Worm (Caenorhabditis elegans): Measurements from ENCODE around the gene ZK673.4.

Gene ZK673.4

ce11 chrII:10466552-10466951, 13.8 kb downstream of the ZK673.4 start, which contains the start of gene tnc-2:
Gene tnc-2, plus strand, starts transcription at chrII:10466852.
- TF ChIP-seq lin-11 (tag; optimal IDR thresholded peaks at IDR 0.05): no peak
- no peak for TF ChIP-seq unc-62 (GFP tag; optimal IDR thresholded peaks at IDR 0.05)
- no peak for TF ChIP-seq F13H6.1 (tag; optimal IDR thresholded peaks at IDR 0.05)
- TF ChIP-seq lin-39 (tag; optimal IDR thresholded peaks at IDR 0.05): no peak
- TF ChIP-seq nhr-23 (tag; optimal IDR thresholded peaks at IDR 0.05): no peak
- TF ChIP-seq nhr-21 (tag; optimal IDR thresholded peaks at IDR 0.05): no peak
- no peak for TF ChIP-seq snpc-4 (tag; optimal IDR thresholded peaks at IDR 0.05)
- TF ChIP-seq ama-1 (optimal IDR thresholded peaks at IDR 0.05): no peak
- TF ChIP-seq gmeb-1 (tag; optimal IDR thresholded peaks at IDR 0.05): no peak
- TF ChIP-seq dmd-4 (tag; optimal IDR thresholded peaks at IDR 0.05): no peak

DNA sequence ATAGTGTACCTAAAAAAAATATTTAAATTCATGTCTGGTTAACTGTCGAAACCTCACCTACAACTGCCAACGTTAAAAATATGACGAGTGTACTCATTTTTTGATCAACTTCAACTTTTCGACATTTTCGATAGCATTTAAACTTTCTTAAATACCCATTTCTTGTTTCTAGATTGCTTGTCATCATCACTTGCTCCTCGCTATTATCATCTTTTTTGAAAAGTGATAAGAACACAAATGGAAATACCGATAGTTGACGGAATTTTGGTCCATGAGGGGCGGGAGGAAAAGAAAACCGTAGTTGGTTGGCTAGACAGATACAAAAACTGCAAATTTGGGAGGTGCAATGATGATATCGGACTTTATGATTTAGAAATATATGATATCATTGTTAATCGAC, 17.4 kb downstream of the ZK673.4 start, which contains the start of gene clec-143:
TSS of gene clec-143 (minus strand) at position 139 of the 400 bp plus-strand sequence.
- TF ChIP-seq Y55F3AM.14 (GFP tag; optimal IDR thresholded peaks at IDR 0.05) (no peak), elt-3 (tag; optimal IDR thresholded peaks at IDR 0.05) (no peak), skn-1 (tag; optimal IDR thresholded peaks at IDR 0.05) (peak; percentile 78), crh-2 (tag; optimal IDR thresholded peaks at IDR 0.05) (no peak), nhr-129 (tag; optimal IDR thresholded peaks at IDR 0.05) (no peak), F13H6.1 (tag; optimal IDR thresholded peaks at IDR 0.05) (no peak), fos-1 (tag; optimal IDR thresholded peaks at IDR 0.05) (peak; percentile 62)

DNA sequence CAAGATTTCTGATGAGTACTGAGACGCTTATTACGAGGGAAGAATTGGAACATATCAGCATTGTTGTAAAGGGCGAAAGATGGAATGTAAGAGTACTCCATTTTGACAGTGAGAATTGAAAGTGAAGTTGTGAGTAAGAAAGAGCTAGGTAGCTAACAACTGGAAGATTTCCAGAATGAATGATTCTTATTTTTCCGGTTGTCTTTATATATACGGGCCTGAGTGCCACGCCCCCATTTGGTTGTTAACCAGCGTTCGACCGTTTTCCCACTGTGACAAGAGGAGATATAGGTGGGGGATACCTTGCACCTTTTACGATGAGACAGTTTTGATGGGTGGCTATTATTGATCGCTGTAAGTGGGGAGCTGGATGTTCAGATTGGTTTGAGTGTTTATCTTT, 18.5 kb downstream of the ZK673.4 start, which contains the start of gene ZK666.1:
TSS of gene ZK666.1 (minus strand) at position 101 of the 400 bp plus-strand sequence.
- no peak for TF ChIP-seq dmd-4 (tag; optimal IDR thresholded peaks at IDR 0.05)
- no peak for TF ChIP-seq nhr-237 (tag; optimal IDR thresholded peaks at IDR 0.05)
- TF ChIP-seq nhr-6 (tag; optimal IDR thresholded peaks at IDR 0.05): no peak
- TF ChIP-seq unc-62 (GFP tag; optimal IDR thresholded peaks at IDR 0.05): no peak
- TF ChIP-seq peb-1 (tag; optimal IDR thresholded peaks at IDR 0.05): no peak
- no peak for TF ChIP-seq sma-9 (GFP tag; optimal IDR thresholded peaks at IDR 0.05)
- TF ChIP-seq sma-9 (tag; optimal IDR thresholded peaks at IDR 0.05): no peak
- no peak for TF ChIP-seq snpc-4 (tag; optimal IDR thresholded peaks at IDR 0.05)

ce11 chrII:10471790-10472189, 19.1 kb downstream of the ZK673.4 start, which contains the start of gene ZK666.2:
Gene ZK666.2, minus strand, starts transcription at chrII:10471890.
- TF ChIP-seq elt-3 (tag; optimal IDR thresholded peaks at IDR 0.05) (no peak), lin-13 (GFP tag; optimal IDR thresholded peaks at IDR 0.05) (no peak), ama-1 (optimal IDR thresholded peaks at IDR 0.05) (no peak), R02D3.7 (tag; optimal IDR thresholded peaks at IDR 0.05) (no peak), lin-11 (tag; optimal IDR thresholded peaks at IDR 0.05) (no peak), nhr-23 (tag; optimal IDR thresholded peaks at IDR 0.05) (no peak), ztf-11 (tag; optimal IDR thresholded peaks at IDR 0.05) (no peak), nhr-237 (tag; optimal IDR thresholded peaks at IDR 0.05) (no peak), gmeb-1 (tag; optimal IDR thresholded peaks at IDR 0.05) (no peak), sem-4 (tag; optimal IDR thresholded peaks at IDR 0.05) (no peak), Y55F3AM.14 (GFP tag; optimal IDR thresholded peaks at IDR 0.05) (no peak), C34F6.9 (tag; optimal IDR thresholded peaks at IDR 0.05) (no peak), elt-1 (tag; optimal IDR thresholded peaks at IDR 0.05) (no peak), unc-39 (tag; optimal IDR thresholded peaks at IDR 0.05) (no peak), F13H6.1 (tag; optimal IDR thresholded peaks at IDR 0.05) (no peak), skn-1 (tag; optimal IDR thresholded peaks at IDR 0.05) (no peak), ZK546.5 (tag; optimal IDR thresholded peaks at IDR 0.05) (no peak), ztf-1 (GFP tag; conservative IDR thresholded peaks at IDR 0.05) (no peak)

DNA sequence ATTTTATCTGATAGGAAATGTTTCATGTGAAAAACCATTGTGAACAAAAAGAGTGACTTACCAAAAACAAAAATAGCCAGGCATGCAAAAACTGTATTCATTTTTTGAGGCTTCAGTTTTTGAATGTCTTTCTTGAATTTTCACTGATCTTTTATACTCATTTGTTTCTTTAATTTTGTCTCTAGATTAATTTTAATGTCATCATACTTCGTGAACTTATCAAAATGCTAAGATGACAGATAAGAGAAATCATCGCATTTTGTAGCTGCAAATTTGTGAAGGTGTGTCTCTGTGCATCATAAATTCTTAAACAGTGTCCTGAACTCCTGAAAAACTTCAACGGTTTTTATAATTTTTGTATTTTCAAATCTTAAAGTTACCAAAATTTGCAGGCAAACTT, 23.3 kb downstream of the ZK673.4 start, which contains the start of gene clec-58:
TSS of gene clec-58 (minus strand) at position 101 of the 400 bp plus-strand sequence.
- TF ChIP-seq lin-11 (tag; optimal IDR thresholded peaks at IDR 0.05) (no peak), nhr-10 (tag; optimal IDR thresholded peaks at IDR 0.05) (no peak), nhr-21 (tag; optimal IDR thresholded peaks at IDR 0.05) (no peak), nhr-25 (tag; optimal IDR thresholded peaks at IDR 0.05) (no peak), zag-1 (tag; optimal IDR thresholded peaks at IDR 0.05) (no peak), nhr-129 (tag; optimal IDR thresholded peaks at IDR 0.05) (no peak), unc-55 (GFP tag; optimal IDR thresholded peaks at IDR 0.05) (no peak), blmp-1 (tag; optimal IDR thresholded peaks at IDR 0.05; ENCODE audit: insufficient read depth) (no peak), ztf-1 (GFP tag; conservative IDR thresholded peaks at IDR 0.05) (no peak), mab-5 (tag; optimal IDR thresholded peaks at IDR 0.05) (no peak), nhr-12 (tag; optimal IDR thresholded peaks at IDR 0.05) (no peak), mdl-1 (tag; optimal IDR thresholded peaks at IDR 0.05) (no peak), unc-39 (tag; optimal IDR thresholded peaks at IDR 0.05) (no peak), crh-2 (tag; optimal IDR thresholded peaks at IDR 0.05) (no peak), nhr-237 (tag; optimal IDR thresholded peaks at IDR 0.05) (no peak)
